Worm (Caenorhabditis elegans): Measurements from ENCODE around the gene F13B12.6.

F13B12.6 gene

DNA sequence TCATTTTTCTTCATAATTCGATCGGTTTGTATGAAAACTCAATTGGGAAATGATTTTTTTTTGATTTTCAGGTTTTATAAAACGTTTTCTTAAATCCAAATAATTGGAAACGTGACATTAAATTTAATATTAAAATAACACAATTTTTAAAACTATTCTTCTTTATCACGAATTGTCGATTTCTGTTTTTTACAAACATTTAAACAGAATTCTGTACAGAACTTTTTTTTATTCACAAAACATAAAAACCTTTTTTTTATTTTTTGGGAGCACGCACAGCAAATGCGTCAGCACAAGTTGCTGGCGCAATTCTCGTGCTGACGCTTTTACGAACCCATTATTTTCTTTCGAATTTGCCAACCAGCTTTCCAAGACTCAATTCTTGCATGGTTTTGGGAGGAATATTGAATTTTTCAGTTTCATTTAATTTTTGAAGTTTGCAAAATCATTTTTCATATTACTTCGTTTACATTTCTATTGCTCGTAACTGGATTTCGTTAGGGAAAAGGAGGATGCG lies 43.9 kb downstream of the F13B12.6 start, which contains the start of gene mpz-5 (continued):
- no peak for TF ChIP-seq nhr-76 (tag; optimal IDR thresholded peaks at IDR 0.05)
- TF ChIP-seq aha-1 (tag; optimal IDR thresholded peaks at IDR 0.05), result no peak
- peak; percentile 75 to 80 for TF ChIP-seq lin-35 (GFP tag; optimal IDR thresholded peaks at IDR 0.05)
- peak; percentile 79 for TF ChIP-seq lin-14 (GFP tag; optimal IDR thresholded peaks at IDR 0.05)
- peak; percentile 30 for TF ChIP-seq fkh-8 (tag; optimal IDR thresholded peaks at IDR 0.05)
- TF ChIP-seq swsn-7 (tag; optimal IDR thresholded peaks at IDR 0.05), result peak; percentile 83
- TF ChIP-seq mep-1 (tag; optimal IDR thresholded peaks at IDR 0.05), result peak; percentile 96
- TF ChIP-seq C34B4.2 (tag; optimal IDR thresholded peaks at IDR 0.05), result no peak
- peak; percentile 77 for TF ChIP-seq nhr-85 (tag)
- TF ChIP-seq nhr-90 (tag; optimal IDR thresholded peaks at IDR 0.05; ENCODE audit: poor library complexity), result peak; percentile 75
- peak; percentile 61 for TF ChIP-seq unc-86 (tag; optimal IDR thresholded peaks at IDR 0.05)
- TF ChIP-seq hlh-17 (GFP tag; optimal IDR thresholded peaks at IDR 0.05; ENCODE audit: borderline replicate concordance), result no peak
- TF ChIP-seq ces-1 (GFP tag; optimal IDR thresholded peaks at IDR 0.05), result no peak

ce11 chrIV:10368326-10368725 lies 49.4 kb downstream of the F13B12.6 start, which contains the start of gene iars-1:
iars-1 (plus strand) TSS chrIV:10368601.
- TF ChIP-seq irx-1 (tag; optimal IDR thresholded peaks at IDR 0.05) (no peak), ztf-11 (tag; optimal IDR thresholded peaks at IDR 0.05) (no peak), unc-86 (tag; optimal IDR thresholded peaks at IDR 0.05) (no peak), aly-2 (tag; optimal IDR thresholded peaks at IDR 0.05) (no peak), dpl-1 (GFP tag; optimal IDR thresholded peaks at IDR 0.05) (no peak), C04F5.9 (tag; optimal IDR thresholded peaks at IDR 0.05) (no peak), unc-130 (tag; optimal IDR thresholded peaks at IDR 0.05) (no peak), lin-14 (GFP tag; optimal IDR thresholded peaks at IDR 0.05) (no peak), hlh-17 (GFP tag; optimal IDR thresholded peaks at IDR 0.05; ENCODE audit: borderline replicate concordance) (no peak)

DNA sequence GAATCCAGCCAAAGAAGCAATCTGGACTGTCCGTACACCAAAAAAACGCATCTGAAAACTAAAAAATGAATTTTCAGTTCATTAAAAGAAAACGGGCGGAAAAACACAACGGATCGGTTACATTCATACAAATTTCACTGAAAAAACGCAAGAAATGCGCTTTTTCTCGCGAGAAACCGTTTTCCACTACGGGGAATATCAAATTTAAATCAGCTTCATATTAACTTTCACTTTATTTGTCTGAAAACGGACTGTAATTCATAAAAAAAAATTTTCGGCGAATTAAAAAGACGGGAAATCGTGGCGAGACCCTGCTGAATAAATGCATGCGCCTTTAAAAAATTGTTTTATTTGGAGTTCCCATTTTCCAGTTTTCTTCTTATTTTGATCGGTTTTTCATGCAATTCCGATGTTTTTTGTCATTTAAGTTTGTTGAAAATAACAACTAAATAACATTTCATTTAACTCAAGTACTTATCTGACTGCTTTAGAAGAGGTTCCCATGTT lies 49.9 kb downstream of the F13B12.6 start, which contains the start of gene pges-2:
pges-2 (minus strand) TSS at position 51 of the 507 bp plus-strand sequence.
- TF ChIP-seq efl-1 (optimal IDR thresholded peaks at IDR 0.05) (peak; percentile 40 to 43), efl-1 (GFP tag; optimal IDR thresholded peaks at IDR 0.05 in 1 of 2) (peak; percentile 39 to 90), grh-1 (GFP tag; IDR thresholded peaks at IDR 0.05) (no peak), alr-1 (tag; optimal IDR thresholded peaks at IDR 0.05; ENCODE audit: borderline replicate concordance) (no peak), sptf-1 (tag; optimal IDR thresholded peaks at IDR 0.05) (no peak), lsy-2 (tag; optimal IDR thresholded peaks at IDR 0.05) (peak; percentile 52 to 66), lin-35 (GFP tag; optimal IDR thresholded peaks at IDR 0.05) (peak; percentile 19 to 44), xbp-1 (tag; optimal IDR thresholded peaks at IDR 0.05) (peak; percentile 38), dpl-1 (GFP tag; optimal IDR thresholded peaks at IDR 0.05) (peak in 2 of 3 experiments; percentile 41 to 43), nhr-28 (tag; optimal IDR thresholded peaks at IDR 0.05) (no peak), mep-1 (tag; optimal IDR thresholded peaks at IDR 0.05) (peak; percentile 62), snu-23 (GFP tag; optimal IDR thresholded peaks at IDR 0.05) (peak; percentile 53), ceh-82 (tag; optimal IDR thresholded peaks at IDR 0.05) (peak in 1 of 3 experiments; percentile 21), blmp-1 (tag; optimal IDR thresholded peaks at IDR 0.05) (peak; percentile 40), nhr-47 (tag; optimal IDR thresholded peaks at IDR 0.05) (peak; percentile 23), nhr-71 (tag; optimal IDR thresholded peaks at IDR 0.05) (peak; percentile 44), swsn-7 (tag; optimal IDR thresholded peaks at IDR 0.05) (peak; percentile 19)

DNA sequence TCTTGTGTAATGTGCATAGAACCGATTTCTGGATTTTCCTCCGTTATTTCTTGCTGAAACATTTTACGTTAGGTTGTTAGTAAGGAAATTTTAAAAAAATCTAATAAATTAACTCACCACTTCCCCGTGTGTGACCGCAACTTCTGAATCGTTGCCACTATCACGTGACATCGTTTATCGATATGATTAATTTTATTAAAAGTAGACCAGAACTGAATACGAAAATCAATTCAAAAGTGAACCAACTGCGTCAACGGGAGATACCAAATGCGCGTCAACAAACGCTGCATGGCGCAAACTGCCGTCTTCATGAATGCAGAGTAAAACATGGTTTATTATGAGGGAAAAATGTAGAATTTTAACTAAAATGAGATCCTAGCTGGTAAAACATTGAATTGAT lies 51.7 kb downstream of the F13B12.6 start, which contains the start of gene sir-2.1:
sir-2.1 (minus strand) TSS at position 212 of the 400 bp plus-strand sequence.
- TF ChIP-seq nhr-84 (tag; optimal IDR thresholded peaks at IDR 0.05) (no peak), tbx-2 (tag; optimal IDR thresholded peaks at IDR 0.05) (peak; percentile 68), ztf-11 (tag; optimal IDR thresholded peaks at IDR 0.05) (no peak), mdl-1 (tag; optimal IDR thresholded peaks at IDR 0.05) (no peak), nhr-28 (tag; optimal IDR thresholded peaks at IDR 0.05) (no peak), ceh-82 (tag; optimal IDR thresholded peaks at IDR 0.05) (peak; percentile 9 to 38 (median 19)), unc-30 (tag; optimal IDR thresholded peaks at IDR 0.05) (no peak), efl-3 (GFP tag; optimal IDR thresholded peaks at IDR 0.05) (no peak), sptf-1 (tag; optimal IDR thresholded peaks at IDR 0.05) (no peak), pag-3 (tag; optimal IDR thresholded peaks at IDR 0.05; ENCODE audit: borderline replicate concordance, insufficient read depth) (no peak), nhr-237 (tag; optimal IDR thresholded peaks at IDR 0.05) (no peak), efl-1 (optimal IDR thresholded peaks at IDR 0.05) (peak; percentile 59 to 63), efl-1 (GFP tag; optimal IDR thresholded peaks at IDR 0.05 in 1 of 2) (peak; percentile 59 to 96), C16A3.4 (tag; optimal IDR thresholded peaks at IDR 0.05) (peak; percentile 52), ets-5 (GFP tag; IDR thresholded peaks at IDR 0.05) (no peak), mep-1 (tag; optimal IDR thresholded peaks at IDR 0.05) (peak; percentile 66), pax-3 (tag; optimal IDR thresholded peaks at IDR 0.05) (peak; percentile 23), ama-1 (optimal IDR thresholded peaks at IDR 0.05) (no peak), xbp-1 (tag; optimal IDR thresholded peaks at IDR 0.05) (peak; percentile 68), aha-1 (tag; optimal IDR thresholded peaks at IDR 0.05) (no peak), sox-4 (tag; optimal IDR thresholded peaks at IDR 0.05) (no peak), C04F5.9 (tag; optimal IDR thresholded peaks at IDR 0.05) (no peak), zag-1 (tag; optimal IDR thresholded peaks at IDR 0.05) (no peak)
